Worm (Caenorhabditis elegans) whole organism, L4 larva: ENCODE results near the gene F10D2.16.

ENCODE experiments used
- D1046.2 ChIP-seq: fragments of 200-800 bp; sonication (Bioruptor generic); IDR thresholded peaks from 2 replicates; pipeline ENCODE4 v1.3.6; 2022; ENCODE audit warnings: missing genetic modification characterization, missing compliant biosample characterization
- F10B5.3 ChIP-seq: sonication (generic microtip); optimal IDR thresholded peaks from 2 replicates; lab custom pipeline; 2016; ENCODE audit warnings: mild to moderate bottlenecking, missing genetic modification characterization, missing compliant biosample characterization
- F49E8.2 ChIP-seq: sonication (generic microtip); optimal IDR thresholded peaks from 2 replicates; lab custom pipeline; 2016; ENCODE audit warnings: missing compliant biosample characterization, mild to moderate bottlenecking, missing genetic modification characterization, borderline replicate concordance
- R02D3.7 ChIP-seq: fragments of 150-350 bp; sonication (generic microtip); optimal IDR thresholded peaks from 3 replicates; lab custom pipeline; 2014; ENCODE audit warnings: missing biosample characterization, missing genetic modification characterization
- T20F7.1 ChIP-seq: fragments of 200-800 bp; sonication (Bioruptor generic); optimal IDR thresholded peaks from 2 replicates; lab custom pipeline; 2018; ENCODE audit warnings: mild to moderate bottlenecking, missing genetic modification characterization, missing compliant biosample characterization
- T26A8.4 ChIP-seq: fragments of 200-800 bp; sonication (Bioruptor generic); IDR thresholded peaks from 2 replicates; pipeline ENCODE4 v1.3.6; 2022; ENCODE audit warnings: missing genetic modification characterization, missing compliant biosample characterization
- Y75B8A.6 ChIP-seq: fragments of 200-800 bp; sonication (Bioruptor generic); IDR thresholded peaks from 2 replicates; pipeline ENCODE4 v1.3.6; 2022; ENCODE audit warnings: missing genetic modification reagents, missing genetic modification characterization, missing compliant biosample characterization
- aha-1 ChIP-seq: fragments of 150-350 bp; peaks from one replicate; lab custom pipeline; 2014; ENCODE audit warnings: missing biosample characterization, missing genetic modification characterization
- ama-1 ChIP-seq: fragments of 150-350 bp; optimal IDR thresholded peaks from 2 replicates; lab custom pipeline; 2014; ENCODE audit warnings: inconsistent platforms, mixed read lengths
- ceh-20 ChIP-seq: fragments of 200-800 bp; sonication (Bioruptor generic); IDR thresholded peaks from 2 replicates; pipeline ENCODE4 v1.3.6; 2022; ENCODE audit warnings: missing genetic modification reagents, missing genetic modification characterization, missing compliant biosample characterization
- ceh-32 ChIP-seq: sonication (generic microtip); optimal IDR thresholded peaks from 2 replicates; lab custom pipeline; 2016; ENCODE audit warnings: mild to moderate bottlenecking, missing genetic modification characterization, missing compliant biosample characterization; ENCODE audit not compliant: poor library complexity
- ceh-82 ChIP-seq: sonication (generic microtip); optimal IDR thresholded peaks from 2 replicates; lab custom pipeline; 2017; ENCODE audit warnings: missing biosample characterization, missing genetic modification characterization
- ctbp-1 ChIP-seq: fragments of 200-800 bp; sonication (Bioruptor generic); IDR thresholded peaks from 2 replicates; pipeline ENCODE4 v1.3.6; 2022; ENCODE audit warnings: missing genetic modification reagents, missing genetic modification characterization, missing compliant biosample characterization
- daf-16 ChIP-seq, 3 experiments: sonication (generic microtip); optimal IDR thresholded peaks; 2 replicates each; lab custom pipeline; 2016 to 2017; ENCODE audit warnings: missing genetic modification characterization in 3 of 3, missing genetic modification reagents in 3 of 3, mild to moderate bottlenecking in 2 of 3, missing compliant biosample characterization in 2 of 3, missing biosample characterization in 1 of 3, moderate library complexity in 1 of 3
- daf-19 ChIP-seq: fragments of 200-800 bp; sonication (Bioruptor generic); conservative IDR thresholded peaks from 2 replicates; pipeline ENCODE4 v1.3.6; 2022; ENCODE audit warnings: missing genetic modification characterization, missing compliant biosample characterization
- dmd-6 ChIP-seq: fragments of 200-800 bp; sonication (Bioruptor generic); IDR thresholded peaks from 2 replicates; pipeline ENCODE4 v1.3.6; 2022; ENCODE audit warnings: missing genetic modification reagents, missing genetic modification characterization, missing compliant biosample characterization
- dmd-8 ChIP-seq: fragments of 200-800 bp; sonication (Bioruptor generic); IDR thresholded peaks from 2 replicates; pipeline ENCODE4 v1.3.6; 2022; ENCODE audit warnings: missing genetic modification characterization, missing compliant biosample characterization
- dve-1 ChIP-seq: sonication (generic microtip); optimal IDR thresholded peaks from 2 replicates; lab custom pipeline; 2017; ENCODE audit warnings: antibody characterized with exemption, mild to moderate bottlenecking, missing genetic modification characterization, missing compliant biosample characterization; ENCODE audit not compliant: insufficient read depth
- fos-1 ChIP-seq: fragments of 150-350 bp; optimal IDR thresholded peaks from 2 replicates; lab custom pipeline; 2014; ENCODE audit warnings: missing biosample characterization, missing genetic modification characterization
- hlh-11 ChIP-seq: fragments of 200-800 bp; sonication (Bioruptor generic); optimal IDR thresholded peaks from 2 replicates; lab custom pipeline; 2018; ENCODE audit warnings: mild to moderate bottlenecking, missing genetic modification characterization, missing compliant biosample characterization
- hlh-30 ChIP-seq: sonication (generic microtip); optimal IDR thresholded peaks from 2 replicates; lab custom pipeline; 2017; ENCODE audit warnings: antibody characterized with exemption, mild to moderate bottlenecking, missing genetic modification characterization, missing compliant biosample characterization; ENCODE audit not compliant: insufficient read depth
- lin-15B ChIP-seq: fragments of 150-350 bp; sonication (generic microtip); optimal IDR thresholded peaks from 3 replicates; lab custom pipeline; 2014; ENCODE audit warnings: missing biosample characterization, missing genetic modification characterization
- lin-38 ChIP-seq: fragments of 200-800 bp; sonication (Bioruptor generic); IDR thresholded peaks from 2 replicates; pipeline ENCODE4 v1.3.6; 2022; ENCODE audit warnings: missing genetic modification reagents, missing genetic modification characterization, missing compliant biosample characterization
- lir-3 ChIP-seq: sonication (generic microtip); optimal IDR thresholded peaks from 2 replicates; lab custom pipeline; 2016; ENCODE audit warnings: mild to moderate bottlenecking, missing genetic modification characterization, missing compliant biosample characterization
- mdt-29 ChIP-seq: fragments of 200-800 bp; sonication (Bioruptor generic); IDR thresholded peaks from 2 replicates; pipeline ENCODE4 v1.3.6; 2022; ENCODE audit warnings: missing genetic modification reagents, missing genetic modification characterization, missing compliant biosample characterization
- mes-2 ChIP-seq: sonication (generic microtip); optimal IDR thresholded peaks from 2 replicates; lab custom pipeline; 2016; ENCODE audit warnings: missing genotype, mild to moderate bottlenecking, missing genetic modification characterization, missing compliant biosample characterization; ENCODE audit not compliant: poor library complexity, severe bottlenecking
- mxl-2 ChIP-seq: fragments of 200-800 bp; sonication (Bioruptor generic); conservative IDR thresholded peaks from 2 replicates; pipeline ENCODE4 v1.3.6; 2022; ENCODE audit warnings: missing genetic modification reagents, missing genetic modification characterization, missing compliant biosample characterization
- nhr-102 ChIP-seq: sonication (generic microtip); optimal IDR thresholded peaks from 2 replicates; lab custom pipeline; 2016; ENCODE audit warnings: mild to moderate bottlenecking, missing genetic modification characterization, moderate library complexity, missing compliant biosample characterization
- nhr-237 ChIP-seq: sonication (generic microtip); optimal IDR thresholded peaks from 2 replicates; lab custom pipeline; 2017; ENCODE audit warnings: missing biosample characterization, missing genetic modification characterization
- nhr-25 ChIP-seq: sonication (generic microtip); optimal IDR thresholded peaks from 2 replicates; lab custom pipeline; 2017; ENCODE audit warnings: missing genetic modification characterization, mild to moderate bottlenecking, missing compliant biosample characterization, antibody characterized with exemption, moderate library complexity, borderline replicate concordance; ENCODE audit not compliant: insufficient read depth
- nhr-28 ChIP-seq: fragments of 150-350 bp; optimal IDR thresholded peaks from 2 replicates; lab custom pipeline; 2014; ENCODE audit warnings: missing biosample characterization, missing genetic modification characterization
- nhr-42 ChIP-seq: fragments of 200-800 bp; sonication (Bioruptor generic); IDR thresholded peaks from 2 replicates; pipeline ENCODE4 v1.3.6; 2022; ENCODE audit warnings: missing genetic modification characterization, missing compliant biosample characterization
- nhr-48 ChIP-seq: sonication (generic microtip); optimal IDR thresholded peaks from 2 replicates; lab custom pipeline; 2016; ENCODE audit warnings: mild to moderate bottlenecking, missing genetic modification characterization, missing compliant biosample characterization
- nhr-77 ChIP-seq: fragments of 150-350 bp; optimal IDR thresholded peaks from 2 replicates; lab custom pipeline; 2014; ENCODE audit warnings: missing biosample characterization, missing genetic modification characterization
- php-3 ChIP-seq: fragments of 200-800 bp; sonication (Bioruptor generic); IDR thresholded peaks from 2 replicates; pipeline ENCODE4 v1.3.6; 2022; ENCODE audit warnings: missing genetic modification reagents, missing genetic modification characterization, missing compliant biosample characterization
- pqm-1 ChIP-seq: sonication (generic microtip); optimal IDR thresholded peaks from 2 replicates; lab custom pipeline; 2017; ENCODE audit warnings: missing biosample characterization, missing genetic modification characterization
- saeg-2 ChIP-seq: fragments of 200-800 bp; sonication (Bioruptor generic); IDR thresholded peaks from 2 replicates; pipeline ENCODE4 v1.3.6; 2022; ENCODE audit warnings: missing genetic modification reagents, missing genetic modification characterization, missing compliant biosample characterization
- sdz-12 ChIP-seq: fragments of 200-800 bp; sonication (Bioruptor generic); optimal IDR thresholded peaks from 2 replicates; lab custom pipeline; 2018; ENCODE audit warnings: mild to moderate bottlenecking, missing genetic modification characterization, missing compliant biosample characterization
- skn-1 ChIP-seq: fragments of 150-350 bp; optimal IDR thresholded peaks from 2 replicates; lab custom pipeline; 2014; ENCODE audit warnings: missing biosample characterization, missing genetic modification characterization
- snpc-4 ChIP-seq: fragments of 150-350 bp; optimal IDR thresholded peaks from 2 replicates; lab custom pipeline; 2014; ENCODE audit warnings: missing biosample characterization, missing genetic modification characterization
- unc-130 ChIP-seq: sonication (generic microtip); optimal IDR thresholded peaks from 2 replicates; lab custom pipeline; 2016; ENCODE audit warnings: missing genetic modification reagents, missing genetic modification characterization, missing compliant biosample characterization
- unc-62 ChIP-seq, 3 experiments: fragments of 150-350 bp in 1 of 3; sonication (generic microtip); optimal IDR thresholded peaks in 2 of 3; peaks in 1 of 3; 1 replicate in 1 of 3; 2 replicates in 2 of 3; lab custom pipeline; 2014 to 2017; ENCODE audit warnings: missing biosample characterization in 3 of 3, missing genetic modification characterization in 3 of 3, missing genetic modification reagents in 3 of 3, missing genotype in 1 of 3
- zfp-2 ChIP-seq: sonication (generic microtip); optimal IDR thresholded peaks from 2 replicates; lab custom pipeline; 2016; ENCODE audit warnings: mild to moderate bottlenecking, missing genetic modification characterization, missing compliant biosample characterization
- ztf-11 ChIP-seq: fragments of 150-350 bp; optimal IDR thresholded peaks from 2 replicates; lab custom pipeline; 2014; ENCODE audit warnings: missing biosample characterization, missing genetic modification characterization

F10D2.16 gene

ce11 chrV:7150570-7150969 is 16.5 kb downstream of the F10D2.16 start, which contains the start of gene F10D2.8 (continued):
- TF ChIP-seq lir-3, result no peak
- peak; percentile 62 for TF ChIP-seq pqm-1 (tag; lab: Kevin White, UChicago)
- TF ChIP-seq snpc-4, result no peak
- TF ChIP-seq daf-19 (GFP tag; lab: Robert Waterston, UW), result no peak
- peak; percentile 36 for TF ChIP-seq nhr-48 (tag; lab: Kevin White, UChicago)
- peak; percentile 99 for TF ChIP-seq nhr-28 (tag; lab: Kevin White, UChicago)
- no peak for TF ChIP-seq unc-62 (GFP tag; optimal IDR thresholded peaks at IDR 0.05 in 1 of 2; lab: Kevin White, UChicago)
- TF ChIP-seq unc-62 (tag; optimal IDR thresholded peaks at IDR 0.05; lab: Kevin White, UChicago), result no peak
- no peak for TF ChIP-seq T20F7.1 (GFP tag; lab: Kevin White, UChicago)
- TF ChIP-seq ceh-82 (tag; lab: Kevin White, UChicago), result no peak
- TF ChIP-seq skn-1, result no peak
- TF ChIP-seq Y75B8A.6 (GFP tag; lab: Robert Waterston, UW), result no peak
- TF ChIP-seq ama-1 (lab: Kevin White, UChicago), result no peak
- TF ChIP-seq lin-15B (tag; lab: Kevin White, UChicago), result no peak
- TF ChIP-seq ceh-32, result no peak
- TF ChIP-seq sdz-12 (GFP tag; lab: Kevin White, UChicago), result no peak
- no peak for TF ChIP-seq lin-38 (GFP tag; lab: Robert Waterston, UW)
- peak; percentile 26 for TF ChIP-seq nhr-77 (tag; lab: Kevin White, UChicago)
- no peak for TF ChIP-seq F10B5.3
- TF ChIP-seq fos-1 (tag; lab: Kevin White, UChicago), result no peak
- no peak for TF ChIP-seq D1046.2 (GFP tag; lab: Robert Waterston, UW)
- TF ChIP-seq mxl-2 (GFP tag; lab: Robert Waterston, UW), result no peak
- peak; percentile 85 for TF ChIP-seq dmd-6 (GFP tag; lab: Robert Waterston, UW)
- no peak for TF ChIP-seq nhr-25
- no peak for TF ChIP-seq nhr-237 (tag; lab: Kevin White, UChicago)
- no peak for TF ChIP-seq nhr-42 (GFP tag; lab: Robert Waterston, UW)
- no peak for TF ChIP-seq unc-130 (GFP tag; lab: Kevin White, UChicago)
- no peak for TF ChIP-seq ctbp-1 (GFP tag; lab: Robert Waterston, UW)
- no peak for TF ChIP-seq mes-2 (tag; lab: Kevin White, UChicago)
- peak; percentile 69 for TF ChIP-seq dve-1 (tag; lab: Kevin White, UChicago)
- no peak for TF ChIP-seq ztf-11
- TF ChIP-seq F49E8.2, result no peak
- TF ChIP-seq, all 104 proteins: peak for 8

ce11 chrV:7153046-7153445 is 19.0 kb downstream of the F10D2.16 start, which contains the start of gene fat-7:
Gene fat-7, minus strand, starts transcription at chrV:7153146.
- TF ChIP-seq saeg-2 (GFP tag; lab: Robert Waterston, UW), result no peak
- TF ChIP-seq php-3 (GFP tag; lab: Robert Waterston, UW), result no peak
- TF ChIP-seq dmd-8 (GFP tag; lab: Robert Waterston, UW), result no peak
- TF ChIP-seq T26A8.4 (GFP tag; lab: Robert Waterston, UW), result no peak
- no peak for TF ChIP-seq Y75B8A.6 (GFP tag; lab: Robert Waterston, UW)

ce11 chrV:7156079-7156478 is 22.0 kb downstream of the F10D2.16 start, which contains the start of gene F10D2.10:
Gene F10D2.10, minus strand, starts transcription at chrV:7156179.
- TF ChIP-seq aha-1 (tag; lab: Kevin White, UChicago) (peak; percentile 68), ceh-20 (GFP tag; lab: Robert Waterston, UW) (no peak)

- peak; percentile 70 for TF ChIP-seq dmd-6 (GFP tag; lab: Robert Waterston, UW)
- peak; percentile 68 for TF ChIP-seq nhr-102 (tag; lab: Kevin White, UChicago)
- no peak for TF ChIP-seq zfp-2
- TF ChIP-seq php-3 (GFP tag; lab: Robert Waterston, UW), result 0 out of 2 replicates have a peak, but pooled peaks have one; percentile 47
- peak; percentile 87 for TF ChIP-seq nhr-28 (tag; lab: Kevin White, UChicago)
- TF ChIP-seq dmd-8 (GFP tag; lab: Robert Waterston, UW), result no peak
- no peak for TF ChIP-seq mdt-29 (GFP tag; lab: Robert Waterston, UW)
- no peak for TF ChIP-seq daf-16 (GFP tag; optimal IDR thresholded peaks at IDR 0.05; lab: Kevin White, UChicago)
- TF ChIP-seq daf-16 (tag; optimal IDR thresholded peaks at IDR 0.05; lab: Kevin White, UChicago), result peak; percentile 91
- TF ChIP-seq nhr-77 (tag; lab: Kevin White, UChicago), result peak; percentile 28
- TF ChIP-seq nhr-48 (tag; lab: Kevin White, UChicago), result no peak
- no peak for TF ChIP-seq R02D3.7 (tag; lab: Kevin White, UChicago)
- TF ChIP-seq dve-1 (tag; lab: Kevin White, UChicago), result peak; percentile 16
- TF ChIP-seq aha-1 (tag; lab: Kevin White, UChicago), result no peak
- peak; percentile 52 for TF ChIP-seq hlh-11 (tag; lab: Kevin White, UChicago)
- peak; percentile 1 for TF ChIP-seq hlh-30 (tag; lab: Kevin White, UChicago)
Measured at ce11 chrV:7157089-7157488, 23.0 kb downstream of the F10D2.16 start, which contains the start of gene ugt-39. Gene ugt-39, plus strand, starts transcription at chrV:7157142.
